Worm (Caenorhabditis elegans): Measurements from ENCODE around the gene Y53F4B.26.

DNA sequence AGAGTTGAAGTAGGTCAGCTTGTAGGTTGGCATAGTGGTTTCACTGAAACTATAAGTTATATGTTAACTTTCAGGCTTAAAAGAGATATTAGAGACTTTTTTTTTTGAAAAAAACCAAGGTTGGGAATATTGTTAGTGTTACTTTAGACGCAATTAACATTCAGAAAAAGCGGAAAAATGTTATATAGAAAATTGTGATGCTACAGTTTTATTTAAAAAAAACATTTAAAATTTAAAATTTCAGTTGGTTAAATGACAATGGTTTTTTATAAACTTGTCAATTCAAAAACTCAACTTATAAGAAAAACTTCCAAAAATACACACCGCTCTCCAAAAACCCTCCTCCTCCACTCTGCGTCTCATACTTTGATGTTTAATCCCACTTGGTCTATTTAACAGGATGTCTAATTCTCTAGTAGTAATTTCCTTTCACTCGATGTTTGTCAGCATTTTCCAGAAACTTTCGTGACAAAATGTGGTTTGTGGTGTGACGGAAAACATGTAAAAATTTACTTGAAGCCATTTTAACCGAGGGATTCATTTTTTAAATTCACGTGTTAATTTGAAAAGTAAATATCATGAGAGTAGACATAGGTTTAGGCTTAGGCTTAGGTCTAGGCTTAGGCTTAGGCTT, 34.3 kb upstream of the Y53F4B.26 start, which contains the start of gene gst-31:
- TF ChIP-seq npax-4 (tag; optimal IDR thresholded peaks at IDR 0.05) (no peak), pqm-1 (tag; optimal IDR thresholded peaks at IDR 0.05) (no peak), pha-4 (tag; optimal IDR thresholded peaks at IDR 0.05) (no peak), ahr-1 (tag; optimal IDR thresholded peaks at IDR 0.05) (no peak), che-1 (tag; optimal IDR thresholded peaks at IDR 0.05) (no peak), nfya-1 (tag; optimal IDR thresholded peaks at IDR 0.05) (no peak), fax-1 (tag; optimal IDR thresholded peaks at IDR 0.05) (no peak), dmd-4 (tag; optimal IDR thresholded peaks at IDR 0.05; ENCODE audit: borderline replicate concordance) (no peak), hlh-15 (tag; optimal IDR thresholded peaks at IDR 0.05) (no peak), syd-9 (tag; optimal IDR thresholded peaks at IDR 0.05) (no peak), elt-4 (tag; optimal IDR thresholded peaks at IDR 0.05) (no peak), C38D4.7 (GFP tag; optimal IDR thresholded peaks at IDR 0.05) (no peak), ttx-3 (tag; optimal IDR thresholded peaks at IDR 0.05) (no peak), ceh-31 (tag; optimal IDR thresholded peaks at IDR 0.05) (no peak)

Data from whole organism, late embryonic.